Worm (Caenorhabditis elegans): Measurements from ENCODE around the gene srh-283.

Gene srh-283

DNA sequence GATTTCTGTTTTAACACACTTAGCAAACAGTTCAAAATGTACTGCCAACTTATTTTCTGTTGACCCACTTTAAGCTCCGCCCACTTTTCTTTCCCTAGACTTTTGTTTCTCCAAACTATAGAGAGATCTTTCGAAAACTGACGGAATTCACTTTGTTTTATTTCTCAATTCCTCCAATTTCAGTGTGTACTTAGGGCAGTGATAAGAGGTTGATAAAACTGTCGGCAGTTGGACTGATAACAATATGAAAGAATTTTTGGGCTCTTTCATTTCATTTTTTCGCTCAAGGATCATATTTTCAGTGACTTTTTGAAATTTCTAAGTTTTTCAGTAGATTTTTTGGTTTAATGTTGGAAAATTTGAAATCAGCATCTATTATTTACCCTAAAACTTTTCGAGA, 10.1 kb upstream of the srh-283 start:
- TF ChIP-seq hlh-1 (tag; optimal IDR thresholded peaks at IDR 0.05) (no peak), tbx-8 (GFP tag; optimal IDR thresholded peaks at IDR 0.05) (no peak), ceh-83 (GFP tag; optimal IDR thresholded peaks at IDR 0.05) (no peak), mls-2 (tag; optimal IDR thresholded peaks at IDR 0.05) (no peak), lin-13 (tag; optimal IDR thresholded peaks at IDR 0.05) (no peak), M03D4.4 (tag; optimal IDR thresholded peaks at IDR 0.05) (no peak)

ce11 chrV:17755592-17755991, 9.6 kb upstream of the srh-283 start, which contains the start of gene pgp-9:
TSS of gene pgp-9 (plus strand) at chrV:17755892.
- TF ChIP-seq ces-1 (GFP tag; optimal IDR thresholded peaks at IDR 0.05), result no peak
- TF ChIP-seq unc-39 (tag; optimal IDR thresholded peaks at IDR 0.05), result no peak
- TF ChIP-seq lin-13 (tag; optimal IDR thresholded peaks at IDR 0.05), result no peak
- TF ChIP-seq cnd-1 (tag; optimal IDR thresholded peaks at IDR 0.05), result no peak
- TF ChIP-seq drap-1 (GFP tag; optimal IDR thresholded peaks at IDR 0.05), result no peak
- TF ChIP-seq nhr-76 (tag; optimal IDR thresholded peaks at IDR 0.05), result no peak
- no peak for TF ChIP-seq ztf-11 (tag; optimal IDR thresholded peaks at IDR 0.05)
- no peak for TF ChIP-seq sptf-1 (tag; optimal IDR thresholded peaks at IDR 0.05)
- TF ChIP-seq sem-2 (GFP tag; optimal IDR thresholded peaks at IDR 0.05), result no peak
- TF ChIP-seq nhr-2 (tag; optimal IDR thresholded peaks at IDR 0.05), result no peak
- no peak for TF ChIP-seq nhr-12 (tag; optimal IDR thresholded peaks at IDR 0.05)
- no peak for TF ChIP-seq unc-62 (GFP tag; optimal IDR thresholded peaks at IDR 0.05)

ce11 chrV:17767249-17767648, 2.1 kb downstream of the srh-283 start, which contains the start of gene srh-284:
TSS of gene srh-284 (plus strand) at chrV:17767549.
- TF ChIP-seq ceh-83 (GFP tag; optimal IDR thresholded peaks at IDR 0.05) (no peak), nhr-28 (tag; optimal IDR thresholded peaks at IDR 0.05) (no peak), elt-3 (tag; optimal IDR thresholded peaks at IDR 0.05) (no peak), mab-5 (tag; optimal IDR thresholded peaks at IDR 0.05) (no peak), snpc-4 (tag; optimal IDR thresholded peaks at IDR 0.05) (no peak), drap-1 (GFP tag; optimal IDR thresholded peaks at IDR 0.05) (no peak), ham-2 (GFP tag; optimal IDR thresholded peaks at IDR 0.05) (no peak)

DNA sequence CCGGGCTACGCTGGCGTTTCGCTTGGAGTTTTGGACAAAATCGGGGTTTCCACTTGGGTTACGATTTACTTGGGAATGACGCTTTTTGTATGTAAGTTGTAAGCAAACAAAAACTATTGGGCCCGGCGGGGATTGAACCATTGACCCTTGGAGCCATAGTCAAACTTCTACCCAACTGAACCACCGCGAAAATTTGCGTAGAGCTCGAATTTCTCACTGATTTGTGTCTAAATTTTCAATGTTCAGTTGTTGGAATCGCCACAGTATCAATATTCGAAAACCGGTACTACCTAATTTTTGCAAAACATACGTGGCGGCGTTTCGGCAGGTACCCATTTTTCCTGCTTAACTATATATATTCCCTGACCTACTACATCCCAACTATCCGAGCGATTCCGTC, 2.6 kb downstream of the srh-283 start:
- TF ChIP-seq ceh-39 (tag; optimal IDR thresholded peaks at IDR 0.05), result no peak
- no peak for TF ChIP-seq pha-4 (tag; optimal IDR thresholded peaks at IDR 0.05)
- no peak for TF ChIP-seq mls-2 (tag; optimal IDR thresholded peaks at IDR 0.05)
- no peak for TF ChIP-seq drap-1 (GFP tag; optimal IDR thresholded peaks at IDR 0.05)
- no peak for TF ChIP-seq nhr-28 (tag; optimal IDR thresholded peaks at IDR 0.05)
- TF ChIP-seq nhr-76 (tag; optimal IDR thresholded peaks at IDR 0.05), result no peak
- no peak for TF ChIP-seq tbx-8 (GFP tag; optimal IDR thresholded peaks at IDR 0.05)
- no peak for TF ChIP-seq blmp-1 (tag; optimal IDR thresholded peaks at IDR 0.05)
- no peak for TF ChIP-seq nhr-237 (tag; optimal IDR thresholded peaks at IDR 0.05)
- no peak for TF ChIP-seq unc-62 (GFP tag; optimal IDR thresholded peaks at IDR 0.05)
- no peak for TF ChIP-seq sptf-1 (tag; optimal IDR thresholded peaks at IDR 0.05)
- TF ChIP-seq ceh-43 (GFP tag; optimal IDR thresholded peaks at IDR 0.05), result no peak
- TF ChIP-seq cnd-1 (tag; optimal IDR thresholded peaks at IDR 0.05), result no peak
- no peak for TF ChIP-seq snpc-4 (tag; optimal IDR thresholded peaks at IDR 0.05)
- no peak for TF ChIP-seq lin-32 (GFP tag; optimal IDR thresholded peaks at IDR 0.05)
- TF ChIP-seq lin-13 (tag; optimal IDR thresholded peaks at IDR 0.05), result no peak
- no peak for TF ChIP-seq zip-8 (tag; optimal IDR thresholded peaks at IDR 0.05)
- no peak for TF ChIP-seq mep-1 (tag; optimal IDR thresholded peaks at IDR 0.05)
- TF ChIP-seq lsy-2 (tag; optimal IDR thresholded peaks at IDR 0.05), result no peak
- TF ChIP-seq elt-1 (tag; optimal IDR thresholded peaks at IDR 0.05; ENCODE audit: borderline replicate concordance, insufficient read depth), result no peak

DNA sequence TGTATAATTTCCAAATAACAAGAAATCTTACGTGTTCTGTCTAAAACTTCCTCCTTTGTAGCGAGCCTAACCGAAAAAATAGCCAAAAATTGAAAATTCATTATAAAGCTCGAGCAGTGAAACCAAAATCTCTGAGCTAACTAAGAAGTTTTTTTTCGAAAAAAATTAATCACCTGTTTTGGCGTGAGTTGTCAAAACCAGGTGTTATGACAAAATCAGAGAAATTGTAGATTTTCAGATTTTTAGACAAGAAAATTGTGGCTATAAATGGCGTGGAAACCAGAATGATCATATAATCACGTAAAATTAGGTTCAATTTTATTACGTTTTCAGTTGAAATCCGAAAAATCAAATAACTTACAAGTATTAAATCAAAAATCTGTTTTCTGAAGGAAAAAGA, 8.0 kb downstream of the srh-283 start, which contains the start of gene sre-21:
Gene sre-21, minus strand, starts transcription at position 101 of the 400 bp plus-strand sequence.
- TF ChIP-seq flh-1 (GFP tag; optimal IDR thresholded peaks at IDR 0.05) (no peak), ceh-39 (tag; optimal IDR thresholded peaks at IDR 0.05) (no peak), sptf-1 (tag; optimal IDR thresholded peaks at IDR 0.05) (no peak), unc-62 (GFP tag; optimal IDR thresholded peaks at IDR 0.05) (no peak), snpc-4 (tag; optimal IDR thresholded peaks at IDR 0.05) (no peak), zip-8 (tag; optimal IDR thresholded peaks at IDR 0.05) (no peak), unc-39 (tag; optimal IDR thresholded peaks at IDR 0.05) (no peak)

Data from whole organism, mixed stage, embryonic.